Worm (Caenorhabditis elegans) whole organism, L2 larva: Measurements from ENCODE around the gene irld-61.

Source experiments
- Y55F3AM.14 ChIP-seq: fragments of 200-800 bp; sonication (Bioruptor generic); optimal IDR thresholded peaks from 2 replicates; lab custom pipeline; 2018; ENCODE audit warnings: mild to moderate bottlenecking, missing genetic modification characterization, missing compliant biosample characterization
- alr-1 ChIP-seq: fragments of 150-350 bp; optimal IDR thresholded peaks from 2 replicates; lab custom pipeline; 2014; ENCODE audit warnings: missing biosample characterization, missing genetic modification characterization
- snpc-4 ChIP-seq: fragments of 150-350 bp; optimal IDR thresholded peaks from 2 replicates; lab custom pipeline; 2014; ENCODE audit warnings: missing biosample characterization, missing genetic modification characterization
- unc-55 ChIP-seq: fragments of 150-350 bp; sonication (generic microtip); optimal IDR thresholded peaks from 3 replicates; lab custom pipeline; 2014; ENCODE audit warnings: missing biosample characterization, missing genetic modification reagents, missing genetic modification characterization

ce11 chrIII:12789420-12789819 is 25.1 kb downstream of the irld-61 start, which contains the start of gene BE10.1:
- TF ChIP-seq Y55F3AM.14 (GFP tag; lab: Kevin White, UChicago) = no peak
- no peak for TF ChIP-seq unc-55 (GFP tag; lab: Kevin White, UChicago)
- TF ChIP-seq alr-1 = no peak
- TF ChIP-seq snpc-4 (tag; lab: Kevin White, UChicago) = no peak
